Fruit fly (Drosophila melanogaster) S2 (cell line): ENCODE data around the gene Root.

ENCODE experiments used
- CG8478 ChIP-seq: fragments of >200 bp; optimal IDR thresholded peaks from 2 replicates; lab custom pipeline; 2018
- CTCF ChIP-seq, 2 experiments: fragments of >200 bp; optimal IDR thresholded peaks; 2 replicates each; lab custom pipeline; 2018

DNA sequence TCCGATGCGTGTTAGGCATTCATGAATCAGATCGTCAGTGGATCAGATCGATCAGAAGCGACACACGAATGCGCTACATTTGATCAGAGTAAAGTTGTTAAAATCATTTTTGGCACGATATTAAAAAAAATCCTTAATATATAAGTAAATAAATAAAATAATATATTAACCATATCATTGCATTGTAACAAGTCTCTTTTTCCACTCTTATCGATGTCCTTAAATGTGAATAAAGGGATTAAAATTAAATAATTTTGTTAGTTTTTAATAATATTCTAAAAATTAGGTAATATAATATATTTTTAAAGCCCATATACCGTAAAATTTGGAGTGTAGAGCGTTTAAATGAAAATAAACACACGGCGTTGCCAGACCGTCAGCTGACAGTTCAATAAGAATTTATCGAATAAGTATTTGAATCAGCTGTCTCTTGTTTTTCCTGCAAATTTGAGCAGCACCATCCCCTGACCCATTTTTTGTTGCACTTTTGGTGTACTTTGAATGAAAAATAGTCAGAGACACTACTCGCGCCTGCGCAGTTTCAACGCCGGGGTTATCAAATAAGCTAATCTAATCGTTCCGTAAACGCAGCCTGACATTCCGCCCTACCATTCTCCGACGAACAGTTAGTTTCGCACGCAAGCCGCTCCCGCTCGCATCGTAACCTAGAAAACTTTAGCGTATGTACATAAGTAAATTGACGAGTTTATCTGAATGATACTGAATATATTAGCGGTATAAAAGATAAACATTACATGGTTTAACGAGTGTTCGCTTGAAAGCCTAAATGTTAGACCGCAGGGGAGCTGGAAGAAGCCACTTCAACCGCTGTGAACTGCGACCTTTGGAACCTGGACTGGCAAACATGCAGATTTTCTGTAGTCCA, 39.1 kb downstream of the Root start, which contains the start of the genes p38a and CG6178:
- no peak for TF ChIP-seq CTCF (optimal IDR thresholded peaks at IDR 0.05; lab: Kevin White, UChicago)
- TF ChIP-seq CG8478 (lab: Kevin White, UChicago) = no peak
